Worm (Caenorhabditis elegans) whole organism, L4 larva: ENCODE results near the gene R02E12.12.

Experiments
- R02D3.7 ChIP-seq: fragments of 150-350 bp; sonication (generic microtip); optimal IDR thresholded peaks from 3 replicates; lab custom pipeline; 2014; ENCODE audit warnings: missing biosample characterization, missing genetic modification characterization
- aha-1 ChIP-seq: fragments of 150-350 bp; peaks from one replicate; lab custom pipeline; 2014; ENCODE audit warnings: missing biosample characterization, missing genetic modification characterization
- dmd-8 ChIP-seq: fragments of 200-800 bp; sonication (Bioruptor generic); IDR thresholded peaks from 2 replicates; pipeline ENCODE4 v1.3.6; 2022; ENCODE audit warnings: missing genetic modification characterization, missing compliant biosample characterization
- dmd-9 ChIP-seq: fragments of 200-800 bp; sonication (Bioruptor generic); IDR thresholded peaks from 2 replicates; pipeline ENCODE4 v1.3.6; 2022; ENCODE audit warnings: missing genetic modification reagents, missing genetic modification characterization, missing compliant biosample characterization
- dve-1 ChIP-seq: sonication (generic microtip); optimal IDR thresholded peaks from 2 replicates; lab custom pipeline; 2017; ENCODE audit warnings: antibody characterized with exemption, mild to moderate bottlenecking, missing genetic modification characterization, missing compliant biosample characterization; ENCODE audit not compliant: insufficient read depth
- egl-43 ChIP-seq: fragments of 200-800 bp; sonication (Bioruptor generic); IDR thresholded peaks from 2 replicates; pipeline ENCODE4 v1.3.6; 2022; ENCODE audit warnings: missing genetic modification reagents, missing genetic modification characterization, missing compliant biosample characterization
- hif-1 ChIP-seq, 2 experiments: sonication (generic microtip); optimal IDR thresholded peaks; 2 replicates each; lab custom pipeline; 2016 to 2017; ENCODE audit warnings: missing compliant biosample characterization in 2 of 2, missing genetic modification characterization in 2 of 2, missing genetic modification reagents in 2 of 2, missing genotype in 2 of 2, mild to moderate bottlenecking in 1 of 2
- hlh-11 ChIP-seq: fragments of 200-800 bp; sonication (Bioruptor generic); optimal IDR thresholded peaks from 2 replicates; lab custom pipeline; 2018; ENCODE audit warnings: mild to moderate bottlenecking, missing genetic modification characterization, missing compliant biosample characterization
- hlh-30 ChIP-seq: sonication (generic microtip); optimal IDR thresholded peaks from 2 replicates; lab custom pipeline; 2017; ENCODE audit warnings: antibody characterized with exemption, mild to moderate bottlenecking, missing genetic modification characterization, missing compliant biosample characterization; ENCODE audit not compliant: insufficient read depth
- hmg-1.1 ChIP-seq: fragments of 200-800 bp; sonication (Bioruptor generic); IDR thresholded peaks from 2 replicates; pipeline ENCODE4 v1.3.6; 2022; ENCODE audit warnings: missing genetic modification reagents, missing genetic modification characterization, missing compliant biosample characterization
- jun-1 ChIP-seq: fragments of 150-350 bp; optimal IDR thresholded peaks from 2 replicates; lab custom pipeline; 2014; ENCODE audit warnings: missing biosample characterization, missing genetic modification reagents, missing genetic modification characterization
- lim-7 ChIP-seq: fragments of 200-800 bp; sonication (Bioruptor generic); IDR thresholded peaks from 2 replicates; pipeline ENCODE4 v1.3.6; 2022; ENCODE audit warnings: missing genetic modification characterization, missing compliant biosample characterization
- lin-1 ChIP-seq: fragments of 200-800 bp; sonication (Bioruptor generic); IDR thresholded peaks from 2 replicates; pipeline ENCODE4 v1.3.6; 2022; ENCODE audit warnings: missing genetic modification reagents, missing genetic modification characterization, missing compliant biosample characterization
- lin-13 ChIP-seq: fragments of 150-350 bp; optimal IDR thresholded peaks from 2 replicates; lab custom pipeline; 2014; ENCODE audit warnings: missing biosample characterization, missing genetic modification reagents, missing genetic modification characterization
- madf-5 ChIP-seq, 2 experiments: fragments of 200-800 bp; sonication (Bioruptor generic); IDR thresholded peaks; 2 replicates each; pipeline ENCODE4 v1.3.6; 2022; ENCODE audit warnings: missing compliant biosample characterization in 2 of 2, missing genetic modification characterization in 2 of 2
- mdl-1 ChIP-seq, 2 experiments: fragments of 150-350 bp in 1 of 2; sonication (generic microtip) in 1 of 2; optimal IDR thresholded peaks; 2 replicates each; lab custom pipeline; 2014 to 2017; ENCODE audit warnings: missing biosample characterization in 2 of 2, missing genetic modification characterization in 2 of 2
- nhr-102 ChIP-seq: sonication (generic microtip); optimal IDR thresholded peaks from 2 replicates; lab custom pipeline; 2016; ENCODE audit warnings: mild to moderate bottlenecking, missing genetic modification characterization, moderate library complexity, missing compliant biosample characterization
- nhr-111 ChIP-seq: fragments of 200-800 bp; sonication (Bioruptor generic); optimal IDR thresholded peaks from 2 replicates; lab custom pipeline; 2018; ENCODE audit warnings: mild to moderate bottlenecking, missing genetic modification characterization, missing compliant biosample characterization
- nhr-237 ChIP-seq: sonication (generic microtip); optimal IDR thresholded peaks from 2 replicates; lab custom pipeline; 2017; ENCODE audit warnings: missing biosample characterization, missing genetic modification characterization
- nhr-48 ChIP-seq: sonication (generic microtip); optimal IDR thresholded peaks from 2 replicates; lab custom pipeline; 2016; ENCODE audit warnings: mild to moderate bottlenecking, missing genetic modification characterization, missing compliant biosample characterization
- nhr-6 ChIP-seq: fragments of 150-350 bp; optimal IDR thresholded peaks from 2 replicates; lab custom pipeline; 2014; ENCODE audit warnings: missing biosample characterization, missing genetic modification characterization
- php-3 ChIP-seq: fragments of 200-800 bp; sonication (Bioruptor generic); IDR thresholded peaks from 2 replicates; pipeline ENCODE4 v1.3.6; 2022; ENCODE audit warnings: missing genetic modification reagents, missing genetic modification characterization, missing compliant biosample characterization
- pqm-1 ChIP-seq: sonication (generic microtip); optimal IDR thresholded peaks from 2 replicates; lab custom pipeline; 2017; ENCODE audit warnings: missing biosample characterization, missing genetic modification characterization
- saeg-2 ChIP-seq: fragments of 200-800 bp; sonication (Bioruptor generic); IDR thresholded peaks from 2 replicates; pipeline ENCODE4 v1.3.6; 2022; ENCODE audit warnings: missing genetic modification reagents, missing genetic modification characterization, missing compliant biosample characterization
- snpc-1.2 ChIP-seq: fragments of 200-800 bp; sonication (Bioruptor generic); IDR thresholded peaks from 2 replicates; pipeline ENCODE4 v1.3.6; 2022; ENCODE audit warnings: missing genetic modification reagents, missing genetic modification characterization, missing compliant biosample characterization
- snpc-4 ChIP-seq: fragments of 150-350 bp; optimal IDR thresholded peaks from 2 replicates; lab custom pipeline; 2014; ENCODE audit warnings: missing biosample characterization, missing genetic modification characterization
- unc-39 ChIP-seq: sonication (generic microtip); optimal IDR thresholded peaks from 2 replicates; lab custom pipeline; 2017; ENCODE audit warnings: missing biosample characterization, missing genetic modification characterization
- vab-7 ChIP-seq: fragments of 200-800 bp; sonication (Bioruptor generic); IDR thresholded peaks from 2 replicates; pipeline ENCODE4 v1.3.6; 2022; ENCODE audit warnings: missing genetic modification reagents, missing genetic modification characterization, missing compliant biosample characterization
- zip-2 ChIP-seq: fragments of 150-350 bp; optimal IDR thresholded peaks from 2 replicates; lab custom pipeline; 2014; ENCODE audit warnings: missing biosample characterization, missing genetic modification characterization
- ztf-7 ChIP-seq: fragments of 150-350 bp; optimal IDR thresholded peaks from 2 replicates; lab custom pipeline; 2014; ENCODE audit warnings: missing biosample characterization, missing genetic modification characterization

The R02E12.12 gene

DNA sequence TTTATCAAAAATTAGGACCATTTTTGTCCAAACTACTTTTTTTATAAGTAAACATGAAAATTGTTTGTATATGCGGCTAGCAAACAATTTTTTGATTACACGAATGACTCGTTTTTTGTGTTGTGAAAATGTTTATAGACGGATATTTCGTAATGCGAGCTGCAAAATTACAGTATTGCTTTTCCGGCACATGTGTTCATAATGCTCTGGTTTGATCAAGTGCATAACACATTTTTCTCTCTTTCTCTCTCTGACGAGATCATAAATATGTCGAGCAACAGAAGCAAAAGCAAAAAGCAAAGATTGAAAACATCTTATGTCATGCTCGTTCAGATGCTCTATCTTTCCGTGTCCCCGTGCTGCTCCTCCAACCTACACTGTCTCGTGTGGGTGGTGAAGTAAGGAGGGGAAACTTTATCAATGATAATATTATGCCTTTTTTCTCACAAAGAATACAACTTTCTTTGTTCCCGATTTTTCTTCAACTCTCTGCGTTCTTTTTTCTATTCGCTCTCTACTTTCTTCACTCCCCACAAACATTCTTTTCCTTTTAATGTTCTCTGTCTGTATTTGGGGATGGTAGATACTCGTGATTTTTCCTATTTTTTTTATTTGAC, 15.4 kb downstream of the R02E12.12 start (continued):
- TF ChIP-seq saeg-2 (GFP tag; lab: Robert Waterston, UW) (no peak), egl-43 (no peak), R02D3.7 (tag; lab: Kevin White, UChicago) (no peak), dmd-9 (GFP tag; lab: Robert Waterston, UW) (no peak), nhr-6 (tag; lab: Kevin White, UChicago) (peak; percentile 28), hlh-11 (tag; lab: Kevin White, UChicago) (peak; percentile 86), jun-1 (tag; lab: Kevin White, UChicago) (no peak), lin-13 (GFP tag; lab: Kevin White, UChicago) (no peak), mdl-1 (tag; optimal IDR thresholded peaks at IDR 0.05; lab: Kevin White, UChicago) (peak in 1 of 2 experiments; percentile 42), madf-5 (GFP tag; IDR thresholded peaks at IDR 0.05; lab: Robert Waterston, UW) (no peak), snpc-4 (no peak), php-3 (GFP tag; lab: Robert Waterston, UW) (0 out of 2 replicates have a peak, but pooled peaks have one; percentile 24), hmg-1.1 (GFP tag; lab: Robert Waterston, UW) (peak; percentile 23; the same call in 1 of the 2 replicates), zip-2 (tag; lab: Kevin White, UChicago) (no peak), snpc-1.2 (GFP tag; lab: Robert Waterston, UW) (no peak), ztf-7 (tag; lab: Kevin White, UChicago) (no peak), dve-1 (tag; lab: Kevin White, UChicago) (peak; percentile 83), nhr-111 (GFP tag; lab: Kevin White, UChicago) (no peak), pqm-1 (tag; lab: Kevin White, UChicago) (peak; percentile 53), hlh-30 (tag; lab: Kevin White, UChicago) (peak; percentile 82), dmd-8 (GFP tag; lab: Robert Waterston, UW) (no peak), aha-1 (tag; lab: Kevin White, UChicago) (peak; percentile 93), unc-39 (tag; lab: Kevin White, UChicago) (no peak), hif-1 (tag; optimal IDR thresholded peaks at IDR 0.05; lab: Kevin White, UChicago) (peak in 1 of 2 experiments; percentile 34), vab-7 (GFP tag; lab: Robert Waterston, UW) (no peak), lin-1 (GFP tag; lab: Robert Waterston, UW) (0 out of 2 replicates have a peak, but pooled peaks have one; percentile 31), nhr-48 (peak; percentile 64), lim-7 (GFP tag; lab: Robert Waterston, UW) (no peak)

- TF ChIP-seq aha-1 (tag; lab: Kevin White, UChicago) (peak; percentile 74), nhr-237 (tag; lab: Kevin White, UChicago) (no peak), nhr-102 (tag; lab: Kevin White, UChicago) (peak; percentile 16)
Measured at ce11 chrX:4021967-4022366, 18.6 kb downstream of the R02E12.12 start, which contains the start of gene acr-10. TSS of gene acr-10 (plus strand) at chrX:4022267.
